Worm (Caenorhabditis elegans) whole organism, L4/young adult: Measurements from ENCODE around the gene gldi-10.
A peak's percentile ranks its signal among the peaks of the same experiment; 100 is the strongest.

Experiments used
- W03F9.2 ChIP-seq: fragments of 150-350 bp; optimal IDR thresholded peaks from 2 replicates; lab custom pipeline; 2014; ENCODE audit warnings: missing biosample characterization, missing genetic modification characterization
- dao-5 ChIP-seq: sonication (generic microtip); optimal IDR thresholded peaks from 2 replicates; lab custom pipeline; 2016; ENCODE audit warnings: missing genotype, missing genetic modification characterization, moderate library complexity, missing compliant biosample characterization
- him-1 ChIP-seq: sonication (generic microtip); optimal IDR thresholded peaks from 2 replicates; lab custom pipeline; 2016; ENCODE audit warnings: missing genotype, missing genetic modification reagents, missing genetic modification characterization, missing compliant biosample characterization

- TF ChIP-seq him-1 (tag; lab: Kevin White, UChicago) (no peak), dao-5 (tag; lab: Kevin White, UChicago) (no peak), W03F9.2 (tag; lab: Kevin White, UChicago) (peak; percentile 43)
These were observed 47.9 kb downstream of the gldi-10 start, which contains the start of the genes rpb-12 and aly-2 for ce11 chrIV:9146819-9147518.
